Worm (Caenorhabditis elegans): Measurements from ENCODE around the gene R107.2.

ce11 chrIII:9030818-9031217 is 14.9 kb downstream of the R107.2 start:
- TF ChIP-seq flt-1 (GFP tag; IDR thresholded peaks at IDR 0.05), result no peak
- no peak for TF ChIP-seq T22C8.4 (GFP tag; IDR thresholded peaks at IDR 0.05)
- TF ChIP-seq klf-2 (GFP tag; conservative IDR thresholded peaks at IDR 0.05), result no peak
- TF ChIP-seq cog-1 (tag; optimal IDR thresholded peaks at IDR 0.05), result no peak

Data from whole organism, midembryonic.